Worm (Caenorhabditis elegans): ENCODE data around the gene pat-3.

Gene pat-3

ce11 chrIII:3867378-3867904 is 46.5 kb downstream of the pat-3 start, which contains the start of gene rpl-3 (continued):
- peak; percentile 100 for TF ChIP-seq lsy-2 (tag; optimal IDR thresholded peaks at IDR 0.05)

- TF ChIP-seq fos-1 (tag; optimal IDR thresholded peaks at IDR 0.05) (no peak), elt-3 (tag; optimal IDR thresholded peaks at IDR 0.05) (no peak), nhr-237 (tag; optimal IDR thresholded peaks at IDR 0.05) (no peak), lsy-2 (tag; optimal IDR thresholded peaks at IDR 0.05) (peak in 1 of 2 experiments; percentile 35), crh-2 (tag; optimal IDR thresholded peaks at IDR 0.05) (peak; percentile 32), ztf-11 (tag; optimal IDR thresholded peaks at IDR 0.05) (no peak), unc-55 (GFP tag; optimal IDR thresholded peaks at IDR 0.05) (no peak), mdl-1 (tag; optimal IDR thresholded peaks at IDR 0.05) (no peak), zag-1 (tag; optimal IDR thresholded peaks at IDR 0.05) (no peak), nhr-129 (tag; optimal IDR thresholded peaks at IDR 0.05) (peak; percentile 14), nhr-6 (tag; optimal IDR thresholded peaks at IDR 0.05) (peak; percentile 35), ceh-82 (tag; optimal IDR thresholded peaks at IDR 0.05) (no peak), nhr-25 (tag; optimal IDR thresholded peaks at IDR 0.05) (no peak), sma-9 (GFP tag; optimal IDR thresholded peaks at IDR 0.05) (no peak), sma-9 (tag; optimal IDR thresholded peaks at IDR 0.05) (no peak), Y55F3AM.14 (GFP tag; optimal IDR thresholded peaks at IDR 0.05) (peak; percentile 25), F13H6.1 (tag; optimal IDR thresholded peaks at IDR 0.05) (no peak), ztf-1 (GFP tag; conservative IDR thresholded peaks at IDR 0.05) (no peak), dmd-4 (tag; optimal IDR thresholded peaks at IDR 0.05) (no peak), egl-27 (tag; optimal IDR thresholded peaks at IDR 0.05) (no peak), ceh-16 (tag; optimal IDR thresholded peaks at IDR 0.05) (no peak), sem-4 (tag; optimal IDR thresholded peaks at IDR 0.05) (peak; percentile 38), lin-11 (tag; optimal IDR thresholded peaks at IDR 0.05) (no peak), C34F6.9 (tag; optimal IDR thresholded peaks at IDR 0.05) (peak; percentile 29), unc-62 (GFP tag; optimal IDR thresholded peaks at IDR 0.05) (no peak), blmp-1 (tag; optimal IDR thresholded peaks at IDR 0.05; ENCODE audit: insufficient read depth) (no peak), mbf-1 (tag; optimal IDR thresholded peaks at IDR 0.05) (no peak), R02D3.7 (tag; optimal IDR thresholded peaks at IDR 0.05) (no peak), ama-1 (optimal IDR thresholded peaks at IDR 0.05) (no peak), gmeb-1 (tag; optimal IDR thresholded peaks at IDR 0.05) (no peak), nhr-23 (tag; optimal IDR thresholded peaks at IDR 0.05) (no peak), lin-39 (tag; optimal IDR thresholded peaks at IDR 0.05) (no peak), snpc-4 (tag; optimal IDR thresholded peaks at IDR 0.05) (no peak), nhr-21 (tag; optimal IDR thresholded peaks at IDR 0.05) (no peak), lin-13 (GFP tag; optimal IDR thresholded peaks at IDR 0.05) (peak; percentile 20), nhr-11 (tag; optimal IDR thresholded peaks at IDR 0.05) (no peak), mab-5 (tag; optimal IDR thresholded peaks at IDR 0.05) (no peak), ZK546.5 (tag; optimal IDR thresholded peaks at IDR 0.05) (no peak), nhr-12 (tag; optimal IDR thresholded peaks at IDR 0.05) (no peak), ztf-4 (tag; optimal IDR thresholded peaks at IDR 0.05) (peak; percentile 17)
Observed at ce11 chrIII:3863814-3864507, 50.0 kb downstream of the pat-3 start, which contains the start of gene acs-19. TSS of gene acs-19 (plus strand) at chrIII:3864489.

- TF ChIP-seq ztf-11 (tag; optimal IDR thresholded peaks at IDR 0.05): no peak
- TF ChIP-seq blmp-1 (tag; optimal IDR thresholded peaks at IDR 0.05; ENCODE audit: insufficient read depth): peak; percentile 66
- TF ChIP-seq lin-11 (tag; optimal IDR thresholded peaks at IDR 0.05): peak; percentile 92
- TF ChIP-seq sem-4 (tag; optimal IDR thresholded peaks at IDR 0.05): peak; percentile 74
- no peak for TF ChIP-seq R02D3.7 (tag; optimal IDR thresholded peaks at IDR 0.05)
- peak; percentile 70 for TF ChIP-seq ceh-16 (tag; optimal IDR thresholded peaks at IDR 0.05)
- TF ChIP-seq elt-1 (tag; optimal IDR thresholded peaks at IDR 0.05): no peak
- peak; percentile 89 for TF ChIP-seq C34F6.9 (tag; optimal IDR thresholded peaks at IDR 0.05)
- TF ChIP-seq egl-27 (tag; optimal IDR thresholded peaks at IDR 0.05): peak; percentile 53
- TF ChIP-seq nhr-129 (tag; optimal IDR thresholded peaks at IDR 0.05): peak; percentile 83
- no peak for TF ChIP-seq skn-1 (tag; optimal IDR thresholded peaks at IDR 0.05)
- no peak for TF ChIP-seq lin-39 (tag; optimal IDR thresholded peaks at IDR 0.05)
- TF ChIP-seq ceh-82 (tag; optimal IDR thresholded peaks at IDR 0.05): peak; percentile 73
- peak; percentile 82 for TF ChIP-seq sma-9 (GFP tag; optimal IDR thresholded peaks at IDR 0.05)
- no peak for TF ChIP-seq sma-9 (tag; optimal IDR thresholded peaks at IDR 0.05)
- no peak for TF ChIP-seq mbf-1 (tag; optimal IDR thresholded peaks at IDR 0.05)
- TF ChIP-seq unc-62 (GFP tag; optimal IDR thresholded peaks at IDR 0.05): no peak
- peak; percentile 86 for TF ChIP-seq Y55F3AM.14 (GFP tag; optimal IDR thresholded peaks at IDR 0.05)
- TF ChIP-seq ztf-4 (tag; optimal IDR thresholded peaks at IDR 0.05): peak; percentile 69
- no peak for TF ChIP-seq alr-1 (tag; optimal IDR thresholded peaks at IDR 0.05)
- no peak for TF ChIP-seq aly-2 (tag; optimal IDR thresholded peaks at IDR 0.05)
- TF ChIP-seq mab-5 (tag; optimal IDR thresholded peaks at IDR 0.05): peak; percentile 85
- peak; percentile 95 for TF ChIP-seq lin-13 (GFP tag; optimal IDR thresholded peaks at IDR 0.05)
- no peak for TF ChIP-seq peb-1 (tag; optimal IDR thresholded peaks at IDR 0.05)
- no peak for TF ChIP-seq dmd-4 (tag; optimal IDR thresholded peaks at IDR 0.05)
- TF ChIP-seq ztf-1 (GFP tag; conservative IDR thresholded peaks at IDR 0.05): no peak
- TF ChIP-seq nhr-21 (tag; optimal IDR thresholded peaks at IDR 0.05): peak; percentile 74
- peak; percentile 71 for TF ChIP-seq sma-3 (GFP tag; optimal IDR thresholded peaks at IDR 0.05)
- TF ChIP-seq lsy-2 (tag; optimal IDR thresholded peaks at IDR 0.05): peak; percentile 83 to 96
- TF ChIP-seq unc-55 (GFP tag; optimal IDR thresholded peaks at IDR 0.05): peak; percentile 98
- TF ChIP-seq snpc-4 (tag; optimal IDR thresholded peaks at IDR 0.05): peak; percentile 68
- TF ChIP-seq gmeb-1 (tag; optimal IDR thresholded peaks at IDR 0.05): peak; percentile 93
Observed at ce11 chrIII:3862918-3863385, 51.0 kb downstream of the pat-3 start, which contains the start of gene brc-1. TSS of gene brc-1 (minus strand) at chrIII:3862968.

Data from whole organism, L2 larva.